Worm (Caenorhabditis elegans) whole organism, dauer: ENCODE data around the gene ceh-54.

ENCODE experiments used
- unc-62 ChIP-seq: sonication (generic microtip); optimal IDR thresholded peaks from 2 replicates; lab custom pipeline; 2017; ENCODE audit warnings: missing biosample characterization, missing genetic modification reagents, missing genetic modification characterization

ceh-54 gene

DNA sequence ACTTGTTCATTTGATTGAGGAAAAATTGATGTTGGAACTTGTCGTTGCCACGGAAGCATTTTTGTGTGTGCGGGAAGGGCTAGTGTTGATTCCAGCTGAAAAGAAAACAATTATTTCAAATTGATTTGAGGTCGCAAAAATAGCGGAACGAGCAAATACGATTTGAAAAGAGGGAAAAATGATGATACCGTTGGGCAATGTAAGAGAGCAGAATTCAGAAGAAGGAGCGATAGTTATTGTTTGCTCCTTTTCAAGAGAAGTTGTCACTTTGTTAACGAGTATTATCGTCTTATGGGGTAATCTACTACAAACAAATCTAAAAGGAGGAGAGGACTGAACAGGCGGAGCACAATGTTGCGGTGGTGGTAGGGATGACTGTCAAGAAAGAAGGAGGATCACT lies 33.6 kb downstream of the ceh-54 start, which contains the start of gene odd-2:
odd-2 (minus strand) TSS at position 101 of the 400 bp plus-strand sequence.
- TF ChIP-seq unc-62 (GFP tag; lab: Kevin White, UChicago) = no peak

DNA sequence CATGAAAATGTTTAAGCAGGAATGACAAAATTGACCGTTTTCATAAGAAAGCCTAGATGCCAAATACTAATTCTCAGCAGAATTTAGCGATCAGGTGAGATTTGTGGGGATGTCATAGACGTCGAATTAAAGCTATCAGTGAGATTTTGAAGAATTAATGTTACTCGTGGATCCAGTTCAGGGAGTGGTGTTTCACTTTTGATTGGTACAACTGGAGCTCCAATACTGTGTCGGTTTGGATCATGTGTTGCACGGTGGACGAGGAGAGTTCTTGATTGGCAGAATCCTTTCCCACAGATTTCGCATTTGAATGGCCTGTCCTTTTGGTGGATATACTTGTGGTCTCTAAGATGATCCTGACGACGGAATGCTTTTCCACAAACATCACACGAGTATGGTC lies 34.5 kb downstream of the ceh-54 start:
- no peak for TF ChIP-seq unc-62 (GFP tag; lab: Kevin White, UChicago)

DNA sequence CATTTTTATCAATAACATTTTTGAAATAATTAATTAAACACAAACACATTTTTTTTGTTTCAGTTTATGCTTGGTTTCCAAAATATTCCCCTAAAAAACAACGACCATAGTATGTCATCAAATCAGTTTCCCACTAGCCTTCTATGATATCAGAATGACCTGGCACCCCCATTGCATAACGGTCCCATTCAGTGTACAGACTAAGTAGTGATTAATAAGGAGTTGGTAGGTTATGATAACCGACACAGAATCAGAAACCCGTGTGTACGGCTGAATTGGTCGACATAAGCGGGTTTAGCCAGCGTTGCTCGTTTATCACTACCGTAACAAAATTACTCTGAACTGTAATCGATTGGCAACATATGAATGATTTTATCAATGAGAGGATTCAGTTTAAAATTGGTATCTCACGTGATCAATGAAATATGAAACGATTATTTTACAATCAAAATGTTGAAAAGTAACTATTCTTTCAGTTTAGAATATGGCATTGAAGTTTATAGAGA lies 36.6 kb downstream of the ceh-54 start:
- TF ChIP-seq unc-62 (GFP tag; lab: Kevin White, UChicago) = no peak

DNA sequence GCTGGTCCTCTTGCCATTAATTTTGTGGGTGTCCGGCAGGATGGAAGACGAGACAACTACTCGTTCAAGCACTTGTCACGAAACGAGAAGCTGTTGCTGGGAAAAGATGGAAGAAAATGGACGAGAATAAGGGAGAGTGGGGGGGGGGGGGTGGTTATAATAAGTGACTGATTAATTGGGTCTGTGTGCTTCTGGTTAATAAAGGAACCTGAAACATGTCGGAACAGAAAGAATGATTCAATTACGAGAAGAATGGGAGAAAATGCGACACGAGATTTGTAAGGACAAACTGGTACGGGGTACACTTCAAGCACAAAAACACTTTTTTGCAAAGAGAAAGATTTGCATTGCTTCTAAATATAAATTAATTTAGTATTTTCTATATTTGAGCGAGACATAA lies 38.6 kb downstream of the ceh-54 start:
- no peak for TF ChIP-seq unc-62 (GFP tag; lab: Kevin White, UChicago)

DNA sequence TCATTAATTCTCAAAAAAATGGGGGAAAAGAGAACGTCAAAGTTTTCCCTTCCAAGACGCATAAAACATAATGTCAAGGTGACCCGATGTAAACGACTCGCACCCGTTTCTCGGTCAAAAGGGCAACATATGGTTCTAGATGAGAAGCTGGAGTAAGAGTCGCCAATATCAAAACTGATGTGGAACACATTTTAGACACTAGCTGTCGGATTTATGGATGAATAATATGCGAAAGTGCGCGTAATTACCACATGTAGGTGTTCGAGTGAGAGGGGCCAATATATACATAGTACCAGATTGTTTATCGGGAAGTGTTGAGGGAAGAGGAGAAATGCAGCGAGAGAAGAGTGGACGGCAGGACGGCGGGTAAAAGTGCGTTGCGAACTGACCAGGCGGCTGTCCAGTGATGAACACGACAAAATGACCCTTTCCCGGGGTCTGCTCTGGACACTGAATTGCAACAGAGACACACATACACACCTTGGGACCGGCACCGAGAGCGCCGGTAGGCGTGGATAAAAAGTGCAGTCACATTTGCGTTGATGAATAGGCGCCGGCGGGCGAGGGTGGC lies 43.0 kb downstream of the ceh-54 start:
- TF ChIP-seq unc-62 (GFP tag; lab: Kevin White, UChicago) = no peak

DNA sequence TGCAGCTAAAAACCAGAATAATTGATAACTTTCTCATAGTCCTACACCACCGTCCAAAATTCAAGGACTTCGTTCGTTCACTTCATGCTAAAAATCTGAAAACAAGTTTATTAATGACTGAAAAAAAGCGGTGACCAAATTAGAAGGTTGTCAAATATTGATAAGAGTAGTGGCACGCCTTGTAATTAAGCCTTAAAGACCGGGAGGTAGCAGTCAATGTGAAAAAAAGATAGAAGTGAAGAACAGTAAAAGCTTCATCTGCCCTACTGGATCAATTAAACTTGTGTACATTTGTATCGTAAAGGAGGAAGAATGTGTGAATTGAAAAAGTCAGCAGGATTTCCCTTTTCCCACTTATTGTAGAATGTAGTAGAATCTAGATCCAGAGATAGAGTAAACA lies 43.6 kb downstream of the ceh-54 start, which contains the start of gene tag-275:
tag-275 (minus strand) TSS at position 101 of the 400 bp plus-strand sequence.
- TF ChIP-seq unc-62 (GFP tag; lab: Kevin White, UChicago) = no peak

DNA sequence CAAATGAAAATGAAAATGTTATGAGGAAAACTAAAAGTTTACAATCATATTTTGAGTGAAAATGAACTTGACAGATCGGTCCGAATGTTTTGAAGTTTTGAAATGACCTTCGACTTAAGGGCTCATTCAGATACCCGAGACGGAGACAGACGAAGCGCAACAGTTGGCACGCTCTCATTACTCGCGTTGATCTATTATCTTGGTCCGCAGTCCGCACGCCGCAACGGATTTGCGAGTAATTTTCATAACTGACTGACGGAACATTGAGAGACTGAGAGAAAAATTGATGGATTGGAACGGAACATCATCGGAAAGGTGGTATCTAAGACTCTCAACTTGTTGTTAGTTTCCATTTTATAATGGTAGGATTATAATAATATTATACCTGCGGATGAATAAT lies 48.1 kb downstream of the ceh-54 start:
- no peak for TF ChIP-seq unc-62 (GFP tag; lab: Kevin White, UChicago)
